Fruit fly (Drosophila melanogaster) whole organism, embryonic: ENCODE results near the gene sif.

ENCODE experiments used
- B-H2 ChIP-seq: fragments of 200-800 bp; sonication (Bioruptor generic); optimal IDR thresholded peaks from 2 replicates; lab custom pipeline; 2018; ENCODE audit warnings: missing biosample characterization, mild to moderate bottlenecking, missing genetic modification characterization
- BEAF-32 ChIP-seq: fragments of 200-800 bp; sonication (Bioruptor generic); optimal IDR thresholded peaks from 3 replicates; lab custom pipeline; 2017; ENCODE audit warnings: missing biosample characterization, missing genetic modification characterization, mild to moderate bottlenecking, moderate library complexity, missing genetic modification reagents
- Bgb ChIP-seq: fragments of 200-800 bp; sonication (Bioruptor generic); IDR thresholded peaks from 2 replicates; pipeline ENCODE4 v1.3.6; 2022; ENCODE audit warnings: missing biosample characterization, missing genetic modification characterization; ENCODE audit not compliant: partially characterized antibody
- CG10267 ChIP-seq: fragments of 200-800 bp; sonication (Bioruptor generic); optimal IDR thresholded peaks from 2 replicates; lab custom pipeline; 2018; ENCODE audit warnings: missing biosample characterization, mild to moderate bottlenecking, missing genetic modification characterization, moderate library complexity
- CG10979 ChIP-seq: fragments of 200-800 bp; sonication (Bioruptor generic); optimal IDR thresholded peaks from 2 replicates; lab custom pipeline; 2018; ENCODE audit warnings: missing biosample characterization, mild to moderate bottlenecking, missing genetic modification characterization, moderate library complexity
- CG12659 ChIP-seq: fragments of 200-800 bp; sonication (Bioruptor generic); optimal IDR thresholded peaks from 3 replicates; lab custom pipeline; 2017; ENCODE audit warnings: mild to moderate bottlenecking, missing biosample characterization, missing genetic modification reagents, missing genetic modification characterization
- CG13287 ChIP-seq: fragments of 200-800 bp; sonication (Bioruptor generic); IDR thresholded peaks from 2 replicates; pipeline ENCODE4 v1.3.6; 2022; ENCODE audit warnings: missing biosample characterization, missing genetic modification characterization; ENCODE audit not compliant: partially characterized antibody
- CG15011 ChIP-seq: fragments of 200-800 bp; sonication (Bioruptor generic); optimal IDR thresholded peaks from 3 replicates; lab custom pipeline; 2018; ENCODE audit warnings: missing biosample characterization, mild to moderate bottlenecking, missing genetic modification characterization
- CG1603 ChIP-seq: fragments of 200-800 bp; sonication (Bioruptor generic); optimal IDR thresholded peaks from 2 replicates; lab custom pipeline; 2019; ENCODE audit warnings: missing biosample characterization, mild to moderate bottlenecking, missing genetic modification characterization, moderate library complexity
- CG16813 ChIP-seq: fragments of 200-800 bp; sonication (Bioruptor generic); IDR thresholded peaks from 3 replicates; pipeline ENCODE4 v1.3.6; 2022; ENCODE audit warnings: missing biosample characterization, missing genetic modification characterization; ENCODE audit not compliant: partially characterized antibody
- CG17829 ChIP-seq: fragments of 200-800 bp; optimal IDR thresholded peaks from 2 replicates; lab custom pipeline; 2019; ENCODE audit warnings: missing biosample characterization, mild to moderate bottlenecking, missing genetic modification characterization, moderate library complexity
- CG2116 ChIP-seq: fragments of 200-800 bp; sonication (Bioruptor generic); optimal IDR thresholded peaks from 3 replicates; lab custom pipeline; 2018; ENCODE audit warnings: missing biosample characterization, mild to moderate bottlenecking, missing genetic modification characterization
- CG34224 ChIP-seq: fragments of 200-800 bp; sonication (Bioruptor generic); IDR thresholded peaks from 3 replicates; pipeline ENCODE4 v1.3.6; 2022; ENCODE audit warnings: missing biosample characterization, missing genetic modification characterization; ENCODE audit not compliant: partially characterized antibody
- CG3995 ChIP-seq: fragments of 200-800 bp; sonication (Bioruptor generic); optimal IDR thresholded peaks from 3 replicates; lab custom pipeline; 2016; ENCODE audit warnings: missing biosample characterization, missing genetic modification characterization
- CG8290 ChIP-seq, 3 experiments: fragments of 200-800 bp; sonication (Bioruptor generic); optimal IDR thresholded peaks; 2 replicates each; lab custom pipeline; 2016 to 2019; ENCODE audit warnings: missing biosample characterization in 3 of 3, missing genetic modification characterization in 3 of 3, mild to moderate bottlenecking in 2 of 3, moderate library complexity in 1 of 3
- CHES-1-like ChIP-seq: fragments of 200-800 bp; sonication (Bioruptor generic); optimal IDR thresholded peaks from 2 replicates; lab custom pipeline; 2016; ENCODE audit warnings: missing biosample characterization, missing genetic modification characterization
- CTCF ChIP-seq: fragments of 200-800 bp; sonication (Bioruptor generic); optimal IDR thresholded peaks from 2 replicates; lab custom pipeline; 2017; ENCODE audit warnings: missing biosample characterization, mild to moderate bottlenecking, missing genetic modification characterization, moderate library complexity
- ERR ChIP-seq: fragments of 200-800 bp; sonication (Bioruptor generic); optimal IDR thresholded peaks from 2 replicates; lab custom pipeline; 2016; ENCODE audit warnings: missing biosample characterization, missing genetic modification characterization
- Elba2 ChIP-seq: fragments of 200-800 bp; sonication (Bioruptor generic); optimal IDR thresholded peaks from 3 replicates; lab custom pipeline; 2016; ENCODE audit warnings: missing biosample characterization, missing genetic modification characterization
- HmgZ ChIP-seq: fragments of 200-800 bp; sonication (Bioruptor generic); optimal IDR thresholded peaks from 2 replicates; lab custom pipeline; 2018; ENCODE audit warnings: missing biosample characterization, mild to moderate bottlenecking, missing genetic modification characterization
- MESR4 ChIP-seq: fragments of 200-800 bp; sonication (Bioruptor generic); optimal IDR thresholded peaks from 2 replicates; lab custom pipeline; 2018; ENCODE audit warnings: missing biosample characterization, mild to moderate bottlenecking, missing genetic modification characterization, moderate library complexity
- Med ChIP-seq: fragments of 200-800 bp; sonication (Bioruptor generic); peaks from one replicate; lab custom pipeline; 2016; ENCODE audit warnings: missing biosample characterization, missing genetic modification characterization, mild to moderate bottlenecking, inconsistent platforms, moderate library complexity
- NFAT ChIP-seq: fragments of 200-800 bp; sonication (Bioruptor generic); IDR thresholded peaks from 2 replicates; pipeline ENCODE4 v1.3.6; 2022; ENCODE audit warnings: missing biosample characterization, missing genetic modification characterization
- Nf-YC ChIP-seq: fragments of 200-800 bp; optimal IDR thresholded peaks from 3 replicates; lab custom pipeline; 2019; ENCODE audit warnings: missing biosample characterization, mild to moderate bottlenecking, missing genetic modification characterization, moderate library complexity
- Ptx1 ChIP-seq: fragments of 200-800 bp; sonication (Bioruptor generic); IDR thresholded peaks from 2 replicates; pipeline ENCODE4 v1.3.6; 2022; ENCODE audit warnings: missing biosample characterization, missing genetic modification characterization
- Rfx ChIP-seq: fragments of 200-800 bp; sonication (Bioruptor generic); IDR thresholded peaks from 2 replicates; pipeline ENCODE4 v1.3.6; 2022; ENCODE audit warnings: missing biosample characterization, missing genetic modification characterization
- Vsx1 ChIP-seq: fragments of 200-800 bp; sonication (Bioruptor generic); optimal IDR thresholded peaks from 2 replicates; lab custom pipeline; 2017; ENCODE audit warnings: missing biosample characterization, mild to moderate bottlenecking, missing genetic modification characterization, missing genetic modification reagents
- abd-A ChIP-seq: fragments of 200-800 bp; sonication (Bioruptor generic); optimal IDR thresholded peaks from 3 replicates; lab custom pipeline; 2019; ENCODE audit warnings: missing biosample characterization, mild to moderate bottlenecking, missing genetic modification characterization, moderate library complexity
- aop ChIP-seq: fragments of 200-800 bp; sonication (Bioruptor generic); IDR thresholded peaks from 2 replicates; pipeline ENCODE4 v1.3.6; 2022; ENCODE audit warnings: missing biosample characterization, missing genetic modification characterization
- ara ChIP-seq: fragments of 200-800 bp; sonication (Bioruptor generic); IDR thresholded peaks from 2 replicates; pipeline ENCODE4 v1.3.6; 2022; ENCODE audit warnings: missing biosample characterization, missing genetic modification characterization
- bbx ChIP-seq: fragments of 200-800 bp; sonication (Bioruptor generic); IDR thresholded peaks from 2 replicates; pipeline ENCODE4 v1.3.6; 2022; ENCODE audit warnings: missing biosample characterization, missing genetic modification characterization; ENCODE audit not compliant: partially characterized antibody
- grau ChIP-seq: fragments of 200-800 bp; optimal IDR thresholded peaks from 3 replicates; lab custom pipeline; 2019; ENCODE audit warnings: missing biosample characterization, mild to moderate bottlenecking, missing genetic modification characterization, moderate library complexity
- h ChIP-seq: fragments of >200 bp; optimal IDR thresholded peaks from 2 replicates; lab custom pipeline; 2017
- hkb ChIP-seq, 2 experiments: fragments of 200-800 bp in 1 of 2; fragments of >200 bp in 1 of 2; sonication (Bioruptor generic) in 1 of 2; IDR thresholded peaks in 1 of 2; optimal IDR thresholded peaks in 1 of 2; 2 replicates each; pipeline versions ENCODE4 v1.3.6 to Lab custom; 2017 to 2022; ENCODE audit warnings: missing biosample characterization in 1 of 2, missing genetic modification characterization in 1 of 2
- inv ChIP-seq: fragments of 200-800 bp; sonication (Bioruptor generic); IDR thresholded peaks from 2 replicates; pipeline ENCODE4 v1.3.6; 2022; ENCODE audit warnings: missing biosample characterization, missing genetic modification characterization; ENCODE audit not compliant: partially characterized antibody
- nmo ChIP-seq: fragments of 200-800 bp; sonication (Bioruptor generic); optimal IDR thresholded peaks from 2 replicates; lab custom pipeline; 2018; ENCODE audit warnings: missing biosample characterization, mild to moderate bottlenecking, missing genetic modification characterization, moderate library complexity
- phol ChIP-seq: fragments of 200-800 bp; sonication (Bioruptor generic); optimal IDR thresholded peaks from 3 replicates; lab custom pipeline; 2018; ENCODE audit warnings: missing biosample characterization, mild to moderate bottlenecking, missing genetic modification characterization, moderate library complexity
- pita ChIP-seq: fragments of 200-800 bp; sonication (Bioruptor generic); optimal IDR thresholded peaks from 2 replicates; lab custom pipeline; 2017; ENCODE audit warnings: missing biosample characterization, mild to moderate bottlenecking, missing genetic modification characterization
- sd ChIP-seq: fragments of 200-800 bp; sonication (Bioruptor generic); optimal IDR thresholded peaks from 3 replicates; lab custom pipeline; 2018; ENCODE audit warnings: missing biosample characterization, mild to moderate bottlenecking, missing genetic modification characterization, moderate library complexity
- sens ChIP-seq: fragments of 200-800 bp; sonication (Bioruptor generic); peaks from one replicate; lab custom pipeline; 2016; ENCODE audit warnings: missing biosample characterization, missing genetic modification characterization
- stwl ChIP-seq: fragments of 200-800 bp; sonication (Bioruptor generic); optimal IDR thresholded peaks from 3 replicates; lab custom pipeline; 2018; ENCODE audit warnings: missing biosample characterization, mild to moderate bottlenecking, missing genetic modification characterization, moderate library complexity
- sug ChIP-seq: fragments of 200-800 bp; optimal IDR thresholded peaks from 2 replicates; lab custom pipeline; 2019; ENCODE audit warnings: missing biosample characterization, mild to moderate bottlenecking, missing genetic modification characterization, moderate library complexity
- tgo ChIP-seq: fragments of 200-800 bp; sonication (Bioruptor generic); IDR thresholded peaks from 3 replicates; pipeline ENCODE4 v1.3.6; 2022; ENCODE audit warnings: missing biosample characterization, missing genetic modification characterization
- trem ChIP-seq: fragments of 200-800 bp; optimal IDR thresholded peaks from 3 replicates; lab custom pipeline; 2019; ENCODE audit warnings: missing biosample characterization, mild to moderate bottlenecking, missing genetic modification characterization, moderate library complexity
- unpg ChIP-seq: fragments of 200-800 bp; sonication (Bioruptor generic); optimal IDR thresholded peaks from 3 replicates; lab custom pipeline; 2018; ENCODE audit warnings: missing biosample characterization, mild to moderate bottlenecking, missing genetic modification characterization, moderate library complexity
- zen ChIP-seq: fragments of 200-800 bp; sonication (Bioruptor generic); optimal IDR thresholded peaks from 3 replicates; lab custom pipeline; 2018; ENCODE audit warnings: missing biosample characterization, mild to moderate bottlenecking, missing genetic modification characterization, moderate library complexity

The sif gene

DNA sequence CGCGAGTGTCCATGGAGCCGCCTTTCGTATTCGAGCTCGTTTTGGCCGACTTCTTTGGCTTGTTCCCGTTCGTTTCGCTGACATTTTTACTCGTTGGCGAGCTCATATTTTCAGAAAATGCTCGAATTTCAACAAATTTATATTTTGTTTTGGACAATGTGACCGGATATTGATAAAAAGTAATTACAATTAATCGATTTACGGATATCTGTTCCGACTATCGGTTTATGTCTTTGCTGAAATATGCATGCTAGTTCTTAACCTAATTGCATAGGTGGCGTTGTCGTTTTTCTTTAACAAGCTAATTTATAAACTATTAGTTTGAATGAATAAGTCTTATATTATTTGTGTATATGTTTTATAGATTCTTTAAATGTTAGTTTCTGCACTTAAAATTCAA is 49.6 kb upstream of the sif start, which contains the start of gene Eaf6 (continued):
- TF ChIP-seq tgo (no peak), ERR (GFP tag; lab: Kevin White, UChicago) (no peak), CG3995 (peak; percentile 25), CG16813 (GFP tag; lab: Robert Waterston, UW) (peak; percentile 15; the same call in 1 of the 3 replicates), CG10267 (tag; lab: Kevin White, UChicago) (peak; percentile 40), CG2116 (GFP tag; lab: Kevin White, UChicago) (peak; percentile 72), CG8290 (GFP tag; optimal IDR thresholded peaks at IDR 0.05; lab: Kevin White, UChicago) (no peak), CG8290 (tag; optimal IDR thresholded peaks at IDR 0.05; lab: Kevin White, UChicago) (peak in 1 of 2 experiments; percentile 17), B-H2 (peak; percentile 52), phol (tag; lab: Kevin White, UChicago) (peak; percentile 30), Bgb (GFP tag; lab: Robert Waterston, UW) (no peak; the same call in 1 of the 2 replicates), CG17829 (tag; lab: Kevin White, UChicago) (peak; percentile 1), h (lab: Kevin White, UChicago) (no peak), hkb (optimal IDR thresholded peaks at IDR 0.05; lab: Kevin White, UChicago) (no peak), hkb (GFP tag; IDR thresholded peaks at IDR 0.05; lab: Robert Waterston, UW) (no peak), CG1603 (tag; lab: Kevin White, UChicago) (peak; percentile 33), NFAT (GFP tag; lab: Robert Waterston, UW) (peak; percentile 13; the same call in 1 of the 2 replicates), Med (GFP tag; lab: Kevin White, UChicago) (peak; percentile 45), sug (tag; lab: Kevin White, UChicago) (peak; percentile 36), grau (tag; lab: Kevin White, UChicago) (peak; percentile 7), trem (tag; lab: Kevin White, UChicago) (peak; percentile 54), ara (GFP tag; lab: Robert Waterston, UW) (no peak), inv (0 out of 2 replicates have a peak, but pooled peaks have one; percentile 10), CHES-1-like (GFP tag; lab: Kevin White, UChicago) (peak; percentile 13), pita (peak; percentile 63), unpg (GFP tag; lab: Kevin White, UChicago) (peak; percentile 8), stwl (tag; lab: Kevin White, UChicago) (peak; percentile 89), zen (tag; lab: Kevin White, UChicago) (peak; percentile 87), CTCF (GFP tag; lab: Kevin White, UChicago) (peak; percentile 95), CG15011 (GFP tag; lab: Kevin White, UChicago) (no peak), Elba2 (GFP tag; lab: Kevin White, UChicago) (no peak), CG34224 (GFP tag; lab: Robert Waterston, UW) (peak; percentile 33; the same call in 1 of the 3 replicates), CG13287 (GFP tag; lab: Robert Waterston, UW) (peak; percentile 62), sd (tag; lab: Kevin White, UChicago) (peak; percentile 91), Ptx1 (GFP tag; lab: Robert Waterston, UW) (no peak), CG12659 (GFP tag; lab: Kevin White, UChicago) (peak; percentile 58), BEAF-32 (GFP tag; lab: Kevin White, UChicago) (peak; percentile 59), bbx (GFP tag; lab: Robert Waterston, UW) (0 out of 2 replicates have a peak, but pooled peaks have one; percentile 20), Nf-YC (tag; lab: Kevin White, UChicago) (peak; percentile 30), MESR4 (GFP tag; lab: Kevin White, UChicago) (peak; percentile 43), abd-A (peak; percentile 84), Rfx (GFP tag; lab: Robert Waterston, UW) (0 out of 2 replicates have a peak, but pooled peaks have one; percentile 13), Vsx1 (GFP tag; lab: Kevin White, UChicago) (peak; percentile 95), sens (GFP tag; lab: Kevin White, UChicago) (peak; percentile 10), HmgZ (tag; lab: Kevin White, UChicago) (peak; percentile 37), nmo (GFP tag; lab: Kevin White, UChicago) (peak; percentile 45), aop (GFP tag; lab: Robert Waterston, UW) (no peak), CG10979 (tag; lab: Kevin White, UChicago) (peak; percentile 61)
